Worm (Caenorhabditis elegans) whole organism, mixed stage, embryonic: ENCODE results near the gene dpy-2.

Experiments used
- blmp-1 ChIP-seq: fragments of 150-350 bp; optimal IDR thresholded peaks from 2 replicates; lab custom pipeline; 2014; ENCODE audit warnings: missing biosample characterization, missing genetic modification characterization
- elt-3 ChIP-seq: fragments of 150-350 bp; optimal IDR thresholded peaks from 2 replicates; lab custom pipeline; 2014; ENCODE audit warnings: missing biosample characterization, missing genetic modification characterization
- hlh-1 ChIP-seq: fragments of 150-350 bp; optimal IDR thresholded peaks from 2 replicates; lab custom pipeline; 2014; ENCODE audit warnings: missing biosample characterization, missing genetic modification reagents, missing genetic modification characterization
- lin-13 ChIP-seq: fragments of 150-350 bp; optimal IDR thresholded peaks from 2 replicates; lab custom pipeline; 2014; ENCODE audit warnings: missing biosample characterization, missing genetic modification characterization
- lsy-2 ChIP-seq: fragments of 150-350 bp; optimal IDR thresholded peaks from 2 replicates; lab custom pipeline; 2014; ENCODE audit warnings: missing biosample characterization, missing genetic modification characterization
- nhr-2 ChIP-seq: fragments of 150-350 bp; optimal IDR thresholded peaks from 2 replicates; lab custom pipeline; 2014; ENCODE audit warnings: missing biosample characterization, missing genetic modification characterization
- nhr-28 ChIP-seq: fragments of 150-350 bp; optimal IDR thresholded peaks from 2 replicates; lab custom pipeline; 2014; ENCODE audit warnings: missing biosample characterization, missing genetic modification characterization
- pha-4 ChIP-seq: fragments of 150-350 bp; optimal IDR thresholded peaks from 2 replicates; lab custom pipeline; 2018; ENCODE audit warnings: missing biosample characterization, missing genetic modification reagents, missing genetic modification characterization
- sptf-1 ChIP-seq: sonication (generic microtip); optimal IDR thresholded peaks from 2 replicates; lab custom pipeline; 2017; ENCODE audit warnings: mild to moderate bottlenecking, missing genetic modification characterization, moderate library complexity, missing compliant biosample characterization
- unc-39 ChIP-seq: fragments of 150-350 bp; optimal IDR thresholded peaks from 2 replicates; lab custom pipeline; 2014; ENCODE audit warnings: missing biosample characterization, missing genetic modification characterization
- unc-62 ChIP-seq: fragments of 150-350 bp; optimal IDR thresholded peaks from 2 replicates; lab custom pipeline; 2014; ENCODE audit warnings: missing biosample characterization, missing genetic modification reagents, missing genetic modification characterization

DNA sequence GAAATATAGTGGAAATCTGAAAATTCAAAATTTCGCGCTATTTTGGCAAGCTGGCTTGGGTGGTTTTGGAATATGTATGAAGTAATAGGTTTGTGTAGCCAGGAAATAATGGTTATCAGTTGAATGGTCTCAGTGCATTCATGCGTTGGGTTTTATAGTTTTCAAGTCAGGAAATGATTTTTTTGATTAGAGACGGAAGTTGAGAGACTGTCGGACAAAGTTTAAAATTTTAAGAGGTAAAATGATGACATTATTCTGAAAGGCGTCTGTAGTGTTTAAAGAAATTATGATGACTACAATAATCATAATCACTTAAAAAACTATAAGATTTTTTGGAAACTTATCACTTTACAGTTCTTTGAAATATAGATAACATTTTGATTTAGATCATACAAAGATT is 12.6 kb upstream of the dpy-2 start, which contains the start of gene C18H9.6:
- TF ChIP-seq pha-4 (tag; lab: Kevin White, UChicago) (no peak), nhr-2 (tag; lab: Kevin White, UChicago) (no peak), elt-3 (tag; lab: Kevin White, UChicago) (no peak), sptf-1 (no peak), blmp-1 (tag; lab: Kevin White, UChicago) (no peak), lsy-2 (no peak), unc-62 (no peak), lin-13 (tag; lab: Kevin White, UChicago) (no peak), unc-39 (no peak), nhr-28 (tag; lab: Kevin White, UChicago) (no peak), hlh-1 (tag; lab: Kevin White, UChicago) (no peak)
